Worm (Caenorhabditis elegans) whole organism, L4 larva: ENCODE results near the gene Y69A2AR.25.
A peak's percentile ranks its signal among the peaks of the same experiment; 100 is the strongest.

ENCODE experiments used
- D1046.2 ChIP-seq: fragments of 200-800 bp; sonication (Bioruptor generic); IDR thresholded peaks from 2 replicates; pipeline ENCODE4 v1.3.6; 2022; ENCODE audit warnings: missing genetic modification characterization, missing compliant biosample characterization
- F10B5.3 ChIP-seq: sonication (generic microtip); optimal IDR thresholded peaks from 2 replicates; lab custom pipeline; 2016; ENCODE audit warnings: mild to moderate bottlenecking, missing genetic modification characterization, missing compliant biosample characterization
- F37D6.2 ChIP-seq: sonication (generic microtip); optimal IDR thresholded peaks from 2 replicates; lab custom pipeline; 2016; ENCODE audit warnings: mild to moderate bottlenecking, missing genetic modification characterization, missing compliant biosample characterization
- F44E2.7 ChIP-seq: fragments of 200-800 bp; sonication (Bioruptor generic); IDR thresholded peaks from 2 replicates; pipeline ENCODE4 v2.1.2; 2022; ENCODE audit warnings: missing genetic modification characterization, missing compliant biosample characterization
- F49E8.2 ChIP-seq: sonication (generic microtip); optimal IDR thresholded peaks from 2 replicates; lab custom pipeline; 2016; ENCODE audit warnings: missing compliant biosample characterization, mild to moderate bottlenecking, missing genetic modification characterization, borderline replicate concordance
- Y48G9A.11 ChIP-seq: fragments of 200-800 bp; sonication (Bioruptor generic); IDR thresholded peaks from 2 replicates; pipeline ENCODE4 v1.3.6; 2022; ENCODE audit warnings: missing genetic modification reagents, missing genetic modification characterization, missing compliant biosample characterization
- Y75B8A.6 ChIP-seq: fragments of 200-800 bp; sonication (Bioruptor generic); IDR thresholded peaks from 2 replicates; pipeline ENCODE4 v1.3.6; 2022; ENCODE audit warnings: missing genetic modification reagents, missing genetic modification characterization, missing compliant biosample characterization
- ZK337.2 ChIP-seq: fragments of 200-800 bp; sonication (Bioruptor generic); IDR thresholded peaks from 2 replicates; pipeline ENCODE4 v1.3.6; 2022; ENCODE audit warnings: missing genetic modification reagents, missing genetic modification characterization, missing compliant biosample characterization
- aha-1 ChIP-seq: fragments of 150-350 bp; peaks from one replicate; lab custom pipeline; 2014; ENCODE audit warnings: missing biosample characterization, missing genetic modification characterization
- ama-1 ChIP-seq: fragments of 150-350 bp; optimal IDR thresholded peaks from 2 replicates; lab custom pipeline; 2014; ENCODE audit warnings: inconsistent platforms, mixed read lengths
- ceh-28 ChIP-seq: fragments of 150-350 bp; optimal IDR thresholded peaks from 2 replicates; lab custom pipeline; 2014; ENCODE audit warnings: missing biosample characterization, missing genetic modification reagents, missing genetic modification characterization
- ceh-32 ChIP-seq: sonication (generic microtip); optimal IDR thresholded peaks from 2 replicates; lab custom pipeline; 2016; ENCODE audit warnings: mild to moderate bottlenecking, missing genetic modification characterization, missing compliant biosample characterization; ENCODE audit not compliant: poor library complexity
- ceh-44 ChIP-seq: fragments of 200-800 bp; sonication (Bioruptor generic); IDR thresholded peaks from 2 replicates; pipeline ENCODE4 v1.3.6; 2022; ENCODE audit warnings: missing genetic modification reagents, missing genetic modification characterization, missing compliant biosample characterization
- ceh-62 ChIP-seq: sonication (generic microtip); optimal IDR thresholded peaks from 2 replicates; lab custom pipeline; 2017; ENCODE audit warnings: missing biosample characterization, missing genetic modification characterization
- ceh-82 ChIP-seq: sonication (generic microtip); optimal IDR thresholded peaks from 2 replicates; lab custom pipeline; 2017; ENCODE audit warnings: missing biosample characterization, missing genetic modification characterization
- ces-1 ChIP-seq: fragments of 150-350 bp; sonication (generic microtip); optimal IDR thresholded peaks from 4 replicates; lab custom pipeline; 2014; ENCODE audit warnings: missing biosample characterization, missing genetic modification reagents, missing genetic modification characterization
- cey-2 ChIP-seq: sonication (generic microtip); optimal IDR thresholded peaks from 3 replicates; lab custom pipeline; 2017; ENCODE audit warnings: missing genetic modification characterization, mild to moderate bottlenecking, missing compliant biosample characterization, antibody characterized with exemption, borderline replicate concordance; ENCODE audit not compliant: insufficient read depth
- ctbp-1 ChIP-seq: fragments of 200-800 bp; sonication (Bioruptor generic); IDR thresholded peaks from 2 replicates; pipeline ENCODE4 v1.3.6; 2022; ENCODE audit warnings: missing genetic modification reagents, missing genetic modification characterization, missing compliant biosample characterization
- daf-19 ChIP-seq: fragments of 200-800 bp; sonication (Bioruptor generic); conservative IDR thresholded peaks from 2 replicates; pipeline ENCODE4 v1.3.6; 2022; ENCODE audit warnings: missing genetic modification characterization, missing compliant biosample characterization
- dmd-9 ChIP-seq: fragments of 200-800 bp; sonication (Bioruptor generic); IDR thresholded peaks from 2 replicates; pipeline ENCODE4 v1.3.6; 2022; ENCODE audit warnings: missing genetic modification reagents, missing genetic modification characterization, missing compliant biosample characterization
- dpl-1 ChIP-seq: fragments of 150-350 bp; optimal IDR thresholded peaks from 2 replicates; lab custom pipeline; 2014; ENCODE audit warnings: missing biosample characterization, missing genetic modification reagents, missing genetic modification characterization
- egl-27 ChIP-seq: sonication (generic microtip); optimal IDR thresholded peaks from 3 replicates; lab custom pipeline; 2017; ENCODE audit warnings: missing biosample characterization, missing genetic modification reagents, missing genetic modification characterization
- fkh-10 ChIP-seq: fragments of 150-350 bp; optimal IDR thresholded peaks from 2 replicates; lab custom pipeline; 2014; ENCODE audit warnings: missing biosample characterization, missing genetic modification reagents, missing genetic modification characterization
- hif-1 ChIP-seq, 2 experiments: sonication (generic microtip); optimal IDR thresholded peaks; 2 replicates each; lab custom pipeline; 2016 to 2017; ENCODE audit warnings: missing compliant biosample characterization in 2 of 2, missing genetic modification characterization in 2 of 2, missing genetic modification reagents in 2 of 2, missing genotype in 2 of 2, mild to moderate bottlenecking in 1 of 2
- hlh-11 ChIP-seq: fragments of 200-800 bp; sonication (Bioruptor generic); optimal IDR thresholded peaks from 2 replicates; lab custom pipeline; 2018; ENCODE audit warnings: mild to moderate bottlenecking, missing genetic modification characterization, missing compliant biosample characterization
- hlh-30 ChIP-seq: sonication (generic microtip); optimal IDR thresholded peaks from 2 replicates; lab custom pipeline; 2017; ENCODE audit warnings: antibody characterized with exemption, mild to moderate bottlenecking, missing genetic modification characterization, missing compliant biosample characterization; ENCODE audit not compliant: insufficient read depth
- hmg-1.1 ChIP-seq: fragments of 200-800 bp; sonication (Bioruptor generic); IDR thresholded peaks from 2 replicates; pipeline ENCODE4 v1.3.6; 2022; ENCODE audit warnings: missing genetic modification reagents, missing genetic modification characterization, missing compliant biosample characterization
- lin-13 ChIP-seq: fragments of 150-350 bp; optimal IDR thresholded peaks from 2 replicates; lab custom pipeline; 2014; ENCODE audit warnings: missing biosample characterization, missing genetic modification reagents, missing genetic modification characterization
- mdt-29 ChIP-seq: fragments of 200-800 bp; sonication (Bioruptor generic); IDR thresholded peaks from 2 replicates; pipeline ENCODE4 v1.3.6; 2022; ENCODE audit warnings: missing genetic modification reagents, missing genetic modification characterization, missing compliant biosample characterization
- mep-1 ChIP-seq: fragments of 150-350 bp; sonication (generic microtip); optimal IDR thresholded peaks from 3 replicates; lab custom pipeline; 2014; ENCODE audit warnings: missing biosample characterization, missing genetic modification characterization
- nhr-10 ChIP-seq: fragments of 150-350 bp; optimal IDR thresholded peaks from 2 replicates; lab custom pipeline; 2014; ENCODE audit warnings: missing biosample characterization, missing genetic modification characterization
- nhr-102 ChIP-seq: sonication (generic microtip); optimal IDR thresholded peaks from 2 replicates; lab custom pipeline; 2016; ENCODE audit warnings: mild to moderate bottlenecking, missing genetic modification characterization, moderate library complexity, missing compliant biosample characterization
- nhr-111 ChIP-seq: fragments of 200-800 bp; sonication (Bioruptor generic); optimal IDR thresholded peaks from 2 replicates; lab custom pipeline; 2018; ENCODE audit warnings: mild to moderate bottlenecking, missing genetic modification characterization, missing compliant biosample characterization
- nhr-25 ChIP-seq: sonication (generic microtip); optimal IDR thresholded peaks from 2 replicates; lab custom pipeline; 2017; ENCODE audit warnings: missing genetic modification characterization, mild to moderate bottlenecking, missing compliant biosample characterization, antibody characterized with exemption, moderate library complexity, borderline replicate concordance; ENCODE audit not compliant: insufficient read depth
- nhr-41 ChIP-seq: fragments of 200-800 bp; sonication (Bioruptor generic); IDR thresholded peaks from 2 replicates; pipeline ENCODE4 v1.3.6; 2022; ENCODE audit warnings: missing genetic modification reagents, missing genetic modification characterization, missing compliant biosample characterization
- nhr-6 ChIP-seq: fragments of 150-350 bp; optimal IDR thresholded peaks from 2 replicates; lab custom pipeline; 2014; ENCODE audit warnings: missing biosample characterization, missing genetic modification characterization
- nhr-76 ChIP-seq: fragments of 150-350 bp; optimal IDR thresholded peaks from 2 replicates; lab custom pipeline; 2014; ENCODE audit warnings: missing biosample characterization, missing genetic modification characterization
- nhr-77 ChIP-seq: fragments of 150-350 bp; optimal IDR thresholded peaks from 2 replicates; lab custom pipeline; 2014; ENCODE audit warnings: missing biosample characterization, missing genetic modification characterization
- pha-4 ChIP-seq, 2 experiments: fragments of 150-350 bp in 1 of 2; fragments of 200-800 bp in 1 of 2; sonication (Bioruptor generic) in 1 of 2; IDR thresholded peaks in 1 of 2; optimal IDR thresholded peaks in 1 of 2; 2 replicates each; pipeline versions ENCODE4 v1.3.6 to Lab custom; 2014 to 2022; ENCODE audit warnings: missing genetic modification characterization in 2 of 2, missing genetic modification reagents in 2 of 2, missing biosample characterization in 1 of 2, missing compliant biosample characterization in 1 of 2
- rbr-2 ChIP-seq: sonication (generic microtip); optimal IDR thresholded peaks from 2 replicates; lab custom pipeline; 2016; ENCODE audit warnings: missing genotype, missing genetic modification characterization, missing compliant biosample characterization
- snpc-4 ChIP-seq: fragments of 150-350 bp; optimal IDR thresholded peaks from 2 replicates; lab custom pipeline; 2014; ENCODE audit warnings: missing biosample characterization, missing genetic modification characterization
- tra-1 ChIP-seq: fragments of 200-800 bp; sonication (Bioruptor generic); IDR thresholded peaks from 2 replicates; pipeline ENCODE4 v1.3.6; 2022; ENCODE audit warnings: missing genetic modification reagents, missing genetic modification characterization, missing compliant biosample characterization
- unc-130 ChIP-seq: sonication (generic microtip); optimal IDR thresholded peaks from 2 replicates; lab custom pipeline; 2016; ENCODE audit warnings: missing genetic modification reagents, missing genetic modification characterization, missing compliant biosample characterization
- unc-62 ChIP-seq, 3 experiments: fragments of 150-350 bp in 1 of 3; sonication (generic microtip); optimal IDR thresholded peaks in 2 of 3; peaks in 1 of 3; 1 replicate in 1 of 3; 2 replicates in 2 of 3; lab custom pipeline; 2014 to 2017; ENCODE audit warnings: missing biosample characterization in 3 of 3, missing genetic modification characterization in 3 of 3, missing genetic modification reagents in 3 of 3, missing genotype in 1 of 3
- zag-1 ChIP-seq: fragments of 150-350 bp; optimal IDR thresholded peaks from 2 replicates; lab custom pipeline; 2014; ENCODE audit warnings: missing biosample characterization, missing genetic modification characterization
- zfp-2 ChIP-seq: sonication (generic microtip); optimal IDR thresholded peaks from 2 replicates; lab custom pipeline; 2016; ENCODE audit warnings: mild to moderate bottlenecking, missing genetic modification characterization, missing compliant biosample characterization
- ztf-11 ChIP-seq: fragments of 150-350 bp; optimal IDR thresholded peaks from 2 replicates; lab custom pipeline; 2014; ENCODE audit warnings: missing biosample characterization, missing genetic modification characterization

Y69A2AR.25 gene

ce11 chrIV:2601988-2602861 is 34.1 kb upstream of the Y69A2AR.25 start (continued):
- TF ChIP-seq Y75B8A.6 (GFP tag; lab: Robert Waterston, UW), result peak; percentile 98
- peak; percentile 79 for TF ChIP-seq nhr-25 (tag; lab: Kevin White, UChicago)
- peak; percentile 65 for TF ChIP-seq fkh-10
- TF ChIP-seq nhr-10, result peak; percentile 91
- TF ChIP-seq D1046.2 (GFP tag; lab: Robert Waterston, UW), result peak; percentile 84
- peak; percentile 65; the same call in 1 of the 2 replicates for TF ChIP-seq ZK337.2 (GFP tag; lab: Robert Waterston, UW)
- no peak for TF ChIP-seq unc-130 (GFP tag; lab: Kevin White, UChicago)
- peak; percentile 92 for TF ChIP-seq ctbp-1 (GFP tag; lab: Robert Waterston, UW)
- TF ChIP-seq unc-62 (GFP tag; optimal IDR thresholded peaks at IDR 0.05 in 1 of 2; lab: Kevin White, UChicago), result peak; percentile 66 to 99
- no peak for TF ChIP-seq unc-62 (tag; optimal IDR thresholded peaks at IDR 0.05; lab: Kevin White, UChicago)
- TF ChIP-seq mep-1 (tag; lab: Kevin White, UChicago), result peak; percentile 97
- TF ChIP-seq rbr-2 (tag; lab: Kevin White, UChicago), result peak; percentile 86
- TF ChIP-seq nhr-41, result peak; percentile 90
- TF ChIP-seq ces-1 (GFP tag; lab: Kevin White, UChicago), result no peak
- TF ChIP-seq pha-4 (GFP tag; IDR thresholded peaks at IDR 0.05; lab: Robert Waterston, UW), result peak; percentile 93
- TF ChIP-seq pha-4 (tag; optimal IDR thresholded peaks at IDR 0.05; lab: Kevin White, UChicago), result peak; percentile 94
- no peak for TF ChIP-seq zag-1 (tag; lab: Kevin White, UChicago)
- peak; percentile 95 for TF ChIP-seq hmg-1.1
- peak; percentile 73 for TF ChIP-seq cey-2
- no peak for TF ChIP-seq ceh-62 (tag; lab: Kevin White, UChicago)
- TF ChIP-seq hlh-11 (tag; lab: Kevin White, UChicago), result peak; percentile 100
- TF ChIP-seq tra-1 (GFP tag; lab: Robert Waterston, UW), result peak; percentile 99
- no peak for TF ChIP-seq ceh-32
- TF ChIP-seq F10B5.3 (tag; lab: Kevin White, UChicago), result no peak
- no peak for TF ChIP-seq F49E8.2 (tag; lab: Kevin White, UChicago)
- TF ChIP-seq Y48G9A.11 (GFP tag; lab: Robert Waterston, UW), result peak; percentile 51
- TF ChIP-seq egl-27 (tag; lab: Kevin White, UChicago), result no peak
- TF ChIP-seq daf-19 (GFP tag; lab: Robert Waterston, UW), result no peak
- no peak for TF ChIP-seq ceh-82 (tag; lab: Kevin White, UChicago)
- TF ChIP-seq nhr-111, result no peak
- TF ChIP-seq nhr-102 (tag; lab: Kevin White, UChicago), result peak; percentile 96
- 0 out of 2 replicates have a peak, but pooled peaks have one; percentile 17 for TF ChIP-seq F44E2.7 (GFP tag; lab: Robert Waterston, UW)
- peak; percentile 99 for TF ChIP-seq mdt-29
- TF ChIP-seq ceh-28 (tag; lab: Kevin White, UChicago), result peak; percentile 9
- TF ChIP-seq hlh-30 (tag; lab: Kevin White, UChicago), result peak; percentile 100
- TF ChIP-seq lin-13, result peak; percentile 84
- TF ChIP-seq zfp-2 (tag; lab: Kevin White, UChicago), result peak; percentile 24
- peak; percentile 97 for TF ChIP-seq aha-1 (tag; lab: Kevin White, UChicago)
- TF ChIP-seq F37D6.2 (tag; lab: Kevin White, UChicago), result peak; percentile 62
- TF ChIP-seq ztf-11 (tag; lab: Kevin White, UChicago), result no peak
- TF ChIP-seq snpc-4 (tag; lab: Kevin White, UChicago), result peak; percentile 41
- TF ChIP-seq dpl-1 (GFP tag; lab: Kevin White, UChicago), result peak; percentile 82
- peak; percentile 83 for TF ChIP-seq dmd-9 (GFP tag; lab: Robert Waterston, UW)
- peak; percentile 98 for TF ChIP-seq nhr-77 (tag; lab: Kevin White, UChicago)
- TF ChIP-seq ama-1 (lab: Kevin White, UChicago), result peak; percentile 86
- TF ChIP-seq nhr-6 (tag; lab: Kevin White, UChicago), result peak; percentile 94
- TF ChIP-seq nhr-76 (tag; lab: Kevin White, UChicago), result peak; percentile 86
- 0 out of 2 replicates have a peak, but pooled peaks have one; percentile 37 for TF ChIP-seq ceh-44 (GFP tag; lab: Robert Waterston, UW)
- TF ChIP-seq hif-1 (tag; optimal IDR thresholded peaks at IDR 0.05; lab: Kevin White, UChicago), result peak; percentile 78 to 94
